Fruit fly (Drosophila melanogaster): Measurements from ENCODE around the gene nAChRalpha5.

Gene nAChRalpha5

dm6 chr2L:14022130-14022735, 17.7 kb upstream of the nAChRalpha5 start:
- TF ChIP-seq noc (tag; optimal IDR thresholded peaks at IDR 0.05) = peak; percentile 85

- TF ChIP-seq noc (tag; optimal IDR thresholded peaks at IDR 0.05) = no peak
These were observed 16.6 kb upstream of the nAChRalpha5 start for dm6 chr2L:14023136-14024050.

- TF ChIP-seq noc (tag; optimal IDR thresholded peaks at IDR 0.05) = peak; percentile 95
These were observed 15.8 kb upstream of the nAChRalpha5 start for dm6 chr2L:14024051-14024745.

- peak; percentile 2 for TF ChIP-seq noc (tag; optimal IDR thresholded peaks at IDR 0.05)
These were observed 15.2 kb upstream of the nAChRalpha5 start for dm6 chr2L:14024746-14025105.

dm6 chr2L:14025485-14025933, 14.5 kb upstream of the nAChRalpha5 start:
- TF ChIP-seq noc (tag; optimal IDR thresholded peaks at IDR 0.05) = no peak

- no peak for TF ChIP-seq noc (tag; optimal IDR thresholded peaks at IDR 0.05)
These were observed 13.2 kb upstream of the nAChRalpha5 start, which contains the start of gene hll for dm6 chr2L:14026778-14027177. hll (plus strand) TSS chr2L:14027001.

dm6 chr2L:14029235-14029634, 10.7 kb upstream of the nAChRalpha5 start:
- no peak for TF ChIP-seq noc (tag; optimal IDR thresholded peaks at IDR 0.05)

- TF ChIP-seq noc (tag; optimal IDR thresholded peaks at IDR 0.05) = no peak
These were observed 8.5 kb upstream of the nAChRalpha5 start, which contains the start of gene CG18095 for dm6 chr2L:14031439-14031838. CG18095 (minus strand) TSS chr2L:14031539.

dm6 chr2L:14038718-14039117, 1.3 kb upstream of the nAChRalpha5 start:
- no peak for TF ChIP-seq noc (tag; optimal IDR thresholded peaks at IDR 0.05)

- TF ChIP-seq noc (tag; optimal IDR thresholded peaks at IDR 0.05) = no peak
These were observed 5.7 kb downstream of the nAChRalpha5 start for dm6 chr2L:14045562-14046196.

dm6 chr2L:14047170-14047632, 7.2 kb downstream of the nAChRalpha5 start, which contains the start of gene NimC4:
NimC4 (plus strand) TSS chr2L:14047582.
- TF ChIP-seq noc (tag; optimal IDR thresholded peaks at IDR 0.05) = no peak

dm6 chr2L:14049958-14050357, 10.0 kb downstream of the nAChRalpha5 start:
- TF ChIP-seq noc (tag; optimal IDR thresholded peaks at IDR 0.05) = no peak

dm6 chr2L:14054281-14054680, 14.3 kb downstream of the nAChRalpha5 start:
- TF ChIP-seq noc (tag; optimal IDR thresholded peaks at IDR 0.05) = no peak

dm6 chr2L:14054903-14055302, 14.9 kb downstream of the nAChRalpha5 start:
- TF ChIP-seq noc (tag; optimal IDR thresholded peaks at IDR 0.05) = no peak

dm6 chr2L:14070154-14070553, 30.2 kb downstream of the nAChRalpha5 start:
- no peak for TF ChIP-seq noc (tag; optimal IDR thresholded peaks at IDR 0.05)

- TF ChIP-seq noc (tag; optimal IDR thresholded peaks at IDR 0.05) = no peak
These were observed 54.6 kb downstream of the nAChRalpha5 start for dm6 chr2L:14094606-14095005.

Measured in whole organism, larva.